Worm (Caenorhabditis elegans): ENCODE measurements around the gene srw-83.

DNA sequence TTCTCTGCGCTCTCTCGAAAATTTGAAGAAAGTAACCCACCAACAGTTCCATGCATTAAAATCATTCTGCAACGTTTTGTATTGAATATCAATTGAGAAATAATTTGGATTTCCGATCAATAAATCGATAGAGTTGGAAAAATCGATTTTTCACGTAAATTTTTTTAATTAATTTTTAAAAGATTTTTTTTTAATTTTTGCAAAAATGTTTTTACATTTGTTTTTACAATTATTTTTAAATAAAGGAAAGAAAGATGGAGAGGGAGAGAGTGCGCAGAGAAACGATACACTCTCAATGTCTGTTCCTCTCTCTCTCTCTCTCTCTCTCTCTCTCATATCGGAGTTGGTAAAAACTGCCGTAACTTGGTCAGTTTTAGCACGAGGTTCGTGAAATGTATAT is 836 bp upstream of the srw-83 start, which contains the start of gene ZK262.19:
- TF ChIP-seq sdc-2 (tag; optimal IDR thresholded peaks at IDR 0.05) (no peak), pqm-1 (tag; optimal IDR thresholded peaks at IDR 0.05) (no peak), zip-5 (tag; optimal IDR thresholded peaks at IDR 0.05) (no peak), K02D7.2 (tag; optimal IDR thresholded peaks at IDR 0.05) (no peak), dve-1 (tag; optimal IDR thresholded peaks at IDR 0.05) (no peak), nhr-11 (tag; optimal IDR thresholded peaks at IDR 0.05) (no peak), fkh-10 (GFP tag; optimal IDR thresholded peaks at IDR 0.05) (no peak), nfya-1 (tag; optimal IDR thresholded peaks at IDR 0.05) (no peak), ceh-31 (tag; optimal IDR thresholded peaks at IDR 0.05) (no peak), rnt-1 (tag; optimal IDR thresholded peaks at IDR 0.05) (no peak)

All from whole organism, late embryonic.